Fruit fly (Drosophila melanogaster) S2 (cell line): Measurements from ENCODE around the gene Mip.

Experiments
- CG8478 ChIP-seq: fragments of >200 bp; optimal IDR thresholded peaks from 2 replicates; lab custom pipeline; 2018
- CTCF ChIP-seq, 2 experiments: fragments of >200 bp; optimal IDR thresholded peaks; 2 replicates each; lab custom pipeline; 2018

DNA sequence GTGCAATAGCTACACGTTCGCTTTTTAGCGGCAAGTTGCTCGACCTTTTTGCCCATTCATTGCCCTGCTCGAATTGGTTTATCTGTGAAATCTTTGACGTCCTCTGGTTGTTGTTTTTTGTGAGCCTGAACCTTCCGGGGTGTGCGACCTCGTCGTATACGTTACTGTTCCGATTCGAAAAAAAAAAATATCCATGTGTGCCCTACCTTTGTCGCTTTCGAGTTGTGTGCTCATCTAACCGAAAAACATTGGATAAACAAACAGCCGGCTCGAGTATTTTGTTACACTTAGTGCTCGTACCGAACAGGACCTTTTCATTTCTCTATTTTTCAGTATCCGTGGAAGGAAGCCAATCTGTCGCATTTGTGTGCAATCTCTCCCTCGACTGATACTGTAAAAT lies 14.6 kb upstream of the Mip start:
- TF ChIP-seq CG8478 (no peak), CTCF (optimal IDR thresholded peaks at IDR 0.05; lab: Kevin White, UChicago) (no peak)
